Fruit fly (Drosophila melanogaster): ENCODE measurements around the gene CRMP.

Gene CRMP

dm6 chr3R:5564775-5565190 lies 6.1 kb upstream of the CRMP start, which contains the start of the genes CG14671 and CG12746 (continued):
- TF ChIP-seq CG1792 (GFP tag; optimal IDR thresholded peaks at IDR 0.05) (no peak), trem (tag; optimal IDR thresholded peaks at IDR 0.05) (peak; percentile 99), sens (GFP tag) (peak; percentile 79), nmo (GFP tag; optimal IDR thresholded peaks at IDR 0.05) (peak; percentile 34), Oli (tag; optimal IDR thresholded peaks at IDR 0.05) (no peak), gt (GFP tag; IDR thresholded peaks at IDR 0.05) (no peak), CG11560 (tag; IDR thresholded peaks at IDR 0.05) (no peak), lola (GFP tag; optimal IDR thresholded peaks at IDR 0.05) (no peak), Antp (GFP tag; optimal IDR thresholded peaks at IDR 0.05) (no peak), CG6813 (GFP tag; optimal IDR thresholded peaks at IDR 0.05) (no peak), H15 (GFP tag; IDR thresholded peaks at IDR 0.05) (no peak), CoRest (tag; optimal IDR thresholded peaks at IDR 0.05) (peak; percentile 13), CG15696 (tag; optimal IDR thresholded peaks at IDR 0.05) (no peak), slou (GFP tag; optimal IDR thresholded peaks at IDR 0.05) (no peak), Med (GFP tag) (no peak), sug (tag; optimal IDR thresholded peaks at IDR 0.05) (peak; percentile 37), cas (GFP tag; IDR thresholded peaks at IDR 0.05) (no peak), CG12219 (GFP tag; optimal IDR thresholded peaks at IDR 0.05) (no peak), dan (GFP tag; IDR thresholded peaks at IDR 0.05) (no peak), NK7.1 (GFP tag; optimal IDR thresholded peaks at IDR 0.05) (no peak), schlank (tag; optimal IDR thresholded peaks at IDR 0.05) (no peak), Mes4 (GFP tag; optimal IDR thresholded peaks at IDR 0.05) (no peak), grn (GFP tag; optimal IDR thresholded peaks at IDR 0.05) (peak; percentile 44), CG12769 (tag; optimal IDR thresholded peaks at IDR 0.05) (no peak), dimm (GFP tag; IDR thresholded peaks at IDR 0.05) (no peak), H2.0 (GFP tag; IDR thresholded peaks at IDR 0.05) (no peak), CG31224 (GFP tag; IDR thresholded peaks at IDR 0.05) (no peak), CG11504 (tag; optimal IDR thresholded peaks at IDR 0.05) (no peak), MBD-R2 (GFP tag; IDR thresholded peaks at IDR 0.05) (peak; percentile 88), CG12299 (tag; optimal IDR thresholded peaks at IDR 0.05) (peak; percentile 22), Dfd (GFP tag; optimal IDR thresholded peaks at IDR 0.05) (no peak), Neu2 (GFP tag; optimal IDR thresholded peaks at IDR 0.05; ENCODE audit: borderline replicate concordance) (no peak), ci (GFP tag; IDR thresholded peaks at IDR 0.05) (peak; percentile 55; the same call in 1 of the 3 replicates), CG30020 (tag; optimal IDR thresholded peaks at IDR 0.05) (peak; percentile 28), mam (GFP tag; optimal IDR thresholded peaks at IDR 0.05) (no peak), CG18619 (GFP tag; optimal IDR thresholded peaks at IDR 0.05) (no peak), otp (GFP tag; IDR thresholded peaks at IDR 0.05) (0 out of 3 replicates have a peak, but pooled peaks have one; percentile 7), Trl (optimal IDR thresholded peaks at IDR 0.05) (no peak), Trl (GFP tag; optimal IDR thresholded peaks at IDR 0.05) (no peak), mirr (GFP tag; optimal IDR thresholded peaks at IDR 0.05) (peak; percentile 22), zf30C (GFP tag; optimal IDR thresholded peaks at IDR 0.05) (no peak), phol (tag; optimal IDR thresholded peaks at IDR 0.05) (peak; percentile 22), CG10654 (GFP tag; optimal IDR thresholded peaks at IDR 0.05) (no peak), CG2116 (GFP tag; optimal IDR thresholded peaks at IDR 0.05) (peak; percentile 78), Adf1 (GFP tag; IDR thresholded peaks at IDR 0.05) (no peak), CG13123 (GFP tag; optimal IDR thresholded peaks at IDR 0.05) (no peak), CG3838 (GFP tag; optimal IDR thresholded peaks at IDR 0.05) (no peak), CG15073 (GFP tag; optimal IDR thresholded peaks at IDR 0.05) (no peak), CkIIα-i1 (GFP tag; IDR thresholded peaks at IDR 0.05) (no peak), dysf (GFP tag; IDR thresholded peaks at IDR 0.05) (no peak), Dp (GFP tag; optimal IDR thresholded peaks at IDR 0.05) (peak; percentile 60), Doc3 (GFP tag; IDR thresholded peaks at IDR 0.05; ENCODE audit: partially characterized antibody) (no peak), Hey (tag; optimal IDR thresholded peaks at IDR 0.05) (no peak)
